Fruit fly (Drosophila melanogaster): Measurements from ENCODE around the gene Dnaaf5.

The Dnaaf5 gene

DNA sequence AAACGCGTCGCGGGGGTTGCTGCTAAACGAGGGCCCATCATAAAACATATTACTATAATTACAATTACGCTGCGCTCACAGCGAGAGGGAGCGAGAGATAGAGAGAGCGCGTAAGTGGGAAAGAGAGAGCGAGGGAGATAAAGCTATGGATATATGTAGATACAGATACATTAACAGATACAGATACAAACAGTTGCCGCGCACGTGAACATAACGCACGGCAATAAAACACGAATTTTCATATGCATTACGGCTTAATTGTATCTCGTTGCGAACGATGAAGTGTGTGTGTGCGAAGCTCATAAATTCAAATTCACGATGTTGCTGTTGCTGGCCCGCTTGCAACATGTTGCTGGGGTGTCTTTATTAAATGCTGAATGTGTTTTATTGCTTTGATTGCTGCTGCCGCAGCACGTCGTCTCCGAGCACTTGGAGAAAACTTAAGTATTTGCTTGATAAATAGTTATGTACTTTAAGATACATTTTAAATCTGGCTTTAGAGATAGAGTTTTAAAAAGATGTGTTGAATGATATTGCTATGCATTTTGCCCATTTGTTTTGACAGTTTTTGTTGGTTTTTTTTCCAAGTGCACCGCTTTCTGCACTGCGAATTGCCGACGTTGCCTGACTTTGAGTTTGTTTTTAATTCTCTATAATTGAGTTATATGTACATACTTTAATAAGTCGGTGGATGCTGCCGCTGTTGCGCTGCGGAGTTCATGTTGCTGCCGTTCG, 8.8 kb upstream of the Dnaaf5 start (continued):
- TF ChIP-seq zfh1 (GFP tag; IDR thresholded peaks at IDR 0.05) (peak; percentile 80), Hand (GFP tag; optimal IDR thresholded peaks at IDR 0.05) (peak; percentile 43), Gsc (GFP tag; IDR thresholded peaks at IDR 0.05) (no peak; the same call in 1 of the 2 replicates), sens-2 (GFP tag; IDR thresholded peaks at IDR 0.05) (peak; percentile 66; the same call in 1 of the 2 replicates), fru (optimal IDR thresholded peaks at IDR 0.05) (no peak), CG1647 (GFP tag; optimal IDR thresholded peaks at IDR 0.05) (peak; percentile 50), chif (GFP tag; optimal IDR thresholded peaks at IDR 0.05) (peak; percentile 73 to 84), cas (GFP tag; IDR thresholded peaks at IDR 0.05) (no peak), CG6791 (GFP tag; IDR thresholded peaks at IDR 0.05; ENCODE audit: partially characterized antibody) (no peak), Stat92E (GFP tag; optimal IDR thresholded peaks at IDR 0.05) (no peak), chinmo (GFP tag; IDR thresholded peaks at IDR 0.05; ENCODE audit: partially characterized antibody) (peak; percentile 82; the same call in 1 of the 4 replicates), Atf3 (GFP tag; optimal IDR thresholded peaks at IDR 0.05) (peak; percentile 78), ftz-f1 (GFP tag; optimal IDR thresholded peaks at IDR 0.05) (no peak), CG16779 (GFP tag; IDR thresholded peaks at IDR 0.05) (no peak), Blimp-1 (GFP tag; optimal IDR thresholded peaks at IDR 0.05) (peak; percentile 73), Asciz (GFP tag; optimal IDR thresholded peaks at IDR 0.05) (peak; percentile 61), Dad (GFP tag; optimal IDR thresholded peaks at IDR 0.05) (peak; percentile 75), gfzf (GFP tag; optimal IDR thresholded peaks at IDR 0.05) (no peak), Ravus (GFP tag; IDR thresholded peaks at IDR 0.05) (peak; percentile 22), lab (GFP tag; optimal IDR thresholded peaks at IDR 0.05) (peak; percentile 73), Mrtf (GFP tag; IDR thresholded peaks at IDR 0.05) (peak; percentile 80), Bteb2 (GFP tag; optimal IDR thresholded peaks at IDR 0.05) (peak; percentile 76), CG2116 (GFP tag; optimal IDR thresholded peaks at IDR 0.05) (peak; percentile 18), Tbp (GFP tag; optimal IDR thresholded peaks at IDR 0.05) (no peak), Dfd (GFP tag; optimal IDR thresholded peaks at IDR 0.05) (no peak), eve (GFP tag; optimal IDR thresholded peaks at IDR 0.05) (peak in 1 of 2 experiments; percentile 94), CG10543 (GFP tag; optimal IDR thresholded peaks at IDR 0.05) (no peak), toy (GFP tag; IDR thresholded peaks at IDR 0.05) (no peak), CG7786 (GFP tag; optimal IDR thresholded peaks at IDR 0.05) (peak; percentile 64), sim (GFP tag; IDR thresholded peaks at IDR 0.05) (peak; percentile 61; the same call in 1 of the 2 replicates), ato (GFP tag; IDR thresholded peaks at IDR 0.05; ENCODE audit: partially characterized antibody) (no peak), sc (optimal IDR thresholded peaks at IDR 0.05) (no peak), sc (GFP tag; optimal IDR thresholded peaks at IDR 0.05) (no peak), Xbp1 (GFP tag; optimal IDR thresholded peaks at IDR 0.05) (peak; percentile 84), tll (GFP tag; optimal IDR thresholded peaks at IDR 0.05) (no peak), bbx (GFP tag; IDR thresholded peaks at IDR 0.05; ENCODE audit: partially characterized antibody) (no peak), Deaf1 (tag; optimal IDR thresholded peaks at IDR 0.05) (no peak), CG10209 (GFP tag; optimal IDR thresholded peaks at IDR 0.05) (peak; percentile 79), NFAT (GFP tag; IDR thresholded peaks at IDR 0.05) (0 out of 2 replicates have a peak, but pooled peaks have one; percentile 37), az2 (GFP tag; optimal IDR thresholded peaks at IDR 0.05) (peak; percentile 86), sisA (GFP tag; IDR thresholded peaks at IDR 0.05) (peak; percentile 85), knrl (GFP tag; IDR thresholded peaks at IDR 0.05; ENCODE audit: partially characterized antibody) (no peak), CG12769 (tag; optimal IDR thresholded peaks at IDR 0.05) (peak; percentile 63), Dref (GFP tag; IDR thresholded peaks at IDR 0.05) (no peak), dpn (GFP tag; optimal IDR thresholded peaks at IDR 0.05) (peak; percentile 74 to 82), CG3163 (GFP tag; optimal IDR thresholded peaks at IDR 0.05) (peak; percentile 48), Max (GFP tag; optimal IDR thresholded peaks at IDR 0.05) (peak; percentile 25), otp (GFP tag; IDR thresholded peaks at IDR 0.05) (peak; percentile 75; the same call in 1 of the 3 replicates), CG1603 (tag; optimal IDR thresholded peaks at IDR 0.05) (peak; percentile 70)
